Worm (Caenorhabditis elegans) whole organism, young adult: Measurements from ENCODE around the gene dars-2.

Experiments used
- B0261.1 ChIP-seq: sonication (generic microtip); optimal IDR thresholded peaks from 2 replicates; lab custom pipeline; 2016; ENCODE audit warnings: mild to moderate bottlenecking, missing genetic modification characterization, moderate library complexity, missing compliant biosample characterization
- B0336.3 ChIP-seq: fragments of 200-800 bp; sonication (Bioruptor generic); IDR thresholded peaks from 2 replicates; pipeline ENCODE4 v1.3.6; 2022; ENCODE audit warnings: missing genetic modification characterization, missing compliant biosample characterization
- C06A6.2 ChIP-seq: fragments of 200-800 bp; sonication (Bioruptor generic); conservative IDR thresholded peaks from 2 replicates; pipeline ENCODE4 v1.3.6; 2022; ENCODE audit warnings: missing genetic modification characterization, missing compliant biosample characterization
- C17E4.6 ChIP-seq: fragments of 200-800 bp; sonication (Bioruptor generic); IDR thresholded peaks from 2 replicates; pipeline ENCODE4 v1.3.6; 2022; ENCODE audit warnings: missing genetic modification reagents, missing genetic modification characterization, missing compliant biosample characterization
- F22D6.2 ChIP-seq: sonication (generic microtip); optimal IDR thresholded peaks from 2 replicates; lab custom pipeline; 2016; ENCODE audit warnings: mild to moderate bottlenecking, missing genetic modification characterization, missing compliant biosample characterization
- F23B12.7 ChIP-seq: sonication (generic microtip); optimal IDR thresholded peaks from 2 replicates; lab custom pipeline; 2017; ENCODE audit warnings: missing genetic modification characterization, mild to moderate bottlenecking, missing compliant biosample characterization, antibody characterized with exemption, moderate library complexity; ENCODE audit not compliant: insufficient read depth
- F33H1.4 ChIP-seq: fragments of 200-800 bp; sonication (Bioruptor generic); IDR thresholded peaks from 2 replicates; pipeline ENCODE4 v1.3.6; 2022; ENCODE audit warnings: missing genetic modification reagents, missing genetic modification characterization, missing compliant biosample characterization
- F37B4.10 ChIP-seq: fragments of 200-800 bp; sonication (Bioruptor generic); IDR thresholded peaks from 2 replicates; pipeline ENCODE4 v1.3.6; 2022; ENCODE audit warnings: missing genetic modification characterization, missing compliant biosample characterization
- F49E8.2 ChIP-seq: sonication (generic microtip); optimal IDR thresholded peaks from 3 replicates; lab custom pipeline; 2017; ENCODE audit warnings: missing genetic modification characterization, mild to moderate bottlenecking, missing compliant biosample characterization, antibody characterized with exemption, moderate library complexity; ENCODE audit not compliant: insufficient read depth
- F57A8.1 ChIP-seq: fragments of 200-800 bp; sonication (Bioruptor generic); optimal IDR thresholded peaks from 2 replicates; lab custom pipeline; 2018; ENCODE audit warnings: mild to moderate bottlenecking, missing genetic modification characterization, moderate library complexity, missing compliant biosample characterization
- K11D2.4 ChIP-seq: fragments of 200-800 bp; sonication (Bioruptor generic); IDR thresholded peaks from 2 replicates; pipeline ENCODE4 v1.3.6; 2022; ENCODE audit warnings: missing genetic modification reagents, missing genetic modification characterization, missing compliant biosample characterization
- T07F8.4 ChIP-seq: sonication (generic microtip); optimal IDR thresholded peaks from 2 replicates; lab custom pipeline; 2016; ENCODE audit warnings: mild to moderate bottlenecking, missing genetic modification characterization, moderate library complexity, missing compliant biosample characterization
- Y67H2A.10 ChIP-seq: fragments of 200-800 bp; sonication (Bioruptor generic); conservative IDR thresholded peaks from 2 replicates; pipeline ENCODE4 v1.3.6; 2022; ENCODE audit warnings: missing genetic modification reagents, missing genetic modification characterization, missing compliant biosample characterization
- akir-1 ChIP-seq: fragments of 200-800 bp; sonication (Bioruptor generic); optimal IDR thresholded peaks from 2 replicates; lab custom pipeline; 2018; ENCODE audit warnings: mild to moderate bottlenecking, missing genetic modification characterization, moderate library complexity, missing compliant biosample characterization
- attf-5 ChIP-seq: fragments of 200-800 bp; sonication (Bioruptor generic); optimal IDR thresholded peaks from 2 replicates; lab custom pipeline; 2018; ENCODE audit warnings: mild to moderate bottlenecking, missing genetic modification characterization, missing compliant biosample characterization
- bed-2 ChIP-seq: fragments of 200-800 bp; sonication (Bioruptor generic); IDR thresholded peaks from 2 replicates; pipeline ENCODE4 v1.3.6; 2022; ENCODE audit warnings: missing genetic modification reagents, missing genetic modification characterization, missing compliant biosample characterization
- cebp-1 ChIP-seq, 2 experiments: fragments of 200-800 bp in 1 of 2; sonication (Bioruptor generic) in 1 of 2; sonication (generic microtip) in 1 of 2; IDR thresholded peaks in 1 of 2; optimal IDR thresholded peaks in 1 of 2; 2 replicates each; pipeline versions ENCODE4 v1.3.6 to Lab custom; 2017 to 2022; ENCODE audit warnings: missing compliant biosample characterization in 2 of 2, missing genetic modification characterization in 2 of 2, mild to moderate bottlenecking in 1 of 2, missing genetic modification reagents in 1 of 2, moderate library complexity in 1 of 2
- ceh-27 ChIP-seq: fragments of 200-800 bp; sonication (Bioruptor generic); optimal IDR thresholded peaks from 2 replicates; lab custom pipeline; 2018; ENCODE audit warnings: mild to moderate bottlenecking, missing genetic modification characterization, moderate library complexity, missing compliant biosample characterization
- ceh-91 ChIP-seq: fragments of 200-800 bp; sonication (Bioruptor generic); IDR thresholded peaks from 2 replicates; pipeline ENCODE4 v1.3.6; 2022; ENCODE audit warnings: missing genetic modification reagents, missing genetic modification characterization, missing compliant biosample characterization
- die-1 ChIP-seq: sonication (generic microtip); optimal IDR thresholded peaks from 2 replicates; lab custom pipeline; 2016; ENCODE audit warnings: missing genotype, mild to moderate bottlenecking, missing genetic modification characterization, missing compliant biosample characterization
- dox-1 ChIP-seq: fragments of 200-800 bp; sonication (Bioruptor generic); IDR thresholded peaks from 2 replicates; pipeline ENCODE4 v1.3.6; 2022; ENCODE audit warnings: missing genetic modification reagents, missing genetic modification characterization, missing compliant biosample characterization
- dpl-1 ChIP-seq: fragments of 150-350 bp; optimal IDR thresholded peaks from 2 replicates; lab custom pipeline; 2014; ENCODE audit warnings: missing biosample characterization, missing genetic modification reagents, missing genetic modification characterization
- ekl-4 ChIP-seq: fragments of 200-800 bp; sonication (Bioruptor generic); IDR thresholded peaks from 2 replicates; pipeline ENCODE4 v1.3.6; 2022; ENCODE audit warnings: missing genetic modification reagents, missing genetic modification characterization, missing compliant biosample characterization
- him-1 ChIP-seq: sonication (generic microtip); optimal IDR thresholded peaks from 2 replicates; lab custom pipeline; 2016; ENCODE audit warnings: missing genotype, missing genetic modification reagents, missing genetic modification characterization, missing compliant biosample characterization
- lag-1 ChIP-seq: fragments of 200-800 bp; sonication (Bioruptor generic); IDR thresholded peaks from 2 replicates; pipeline ENCODE4 v1.3.6; 2022; ENCODE audit warnings: missing genetic modification reagents, missing genetic modification characterization, missing compliant biosample characterization
- lin-26 ChIP-seq: fragments of 200-800 bp; sonication (Bioruptor generic); IDR thresholded peaks from 2 replicates; pipeline ENCODE4 v1.3.6; 2022; ENCODE audit warnings: missing genetic modification reagents, missing genetic modification characterization, missing compliant biosample characterization
- lin-54 ChIP-seq: fragments of 200-800 bp; sonication (Bioruptor generic); optimal IDR thresholded peaks from 2 replicates; lab custom pipeline; 2018; ENCODE audit warnings: mild to moderate bottlenecking, missing genetic modification characterization, missing compliant biosample characterization
- lir-1 ChIP-seq: fragments of 200-800 bp; sonication (Bioruptor generic); conservative IDR thresholded peaks from 2 replicates; pipeline ENCODE4 v1.3.6; 2022; ENCODE audit warnings: missing genetic modification reagents, missing genetic modification characterization, missing compliant biosample characterization
- madf-3 ChIP-seq: fragments of 200-800 bp; sonication (Bioruptor generic); IDR thresholded peaks from 2 replicates; pipeline ENCODE4 v1.3.6; 2022; ENCODE audit warnings: missing genetic modification reagents, missing genetic modification characterization, missing compliant biosample characterization
- mel-28 ChIP-seq: sonication (generic microtip); optimal IDR thresholded peaks from 2 replicates; lab custom pipeline; 2016; ENCODE audit warnings: borderline replicate concordance, mild to moderate bottlenecking, missing genetic modification characterization, missing compliant biosample characterization
- mxl-1 ChIP-seq: sonication (generic microtip); optimal IDR thresholded peaks from 2 replicates; lab custom pipeline; 2016; ENCODE audit warnings: missing genetic modification characterization, missing compliant biosample characterization
- nhr-179 ChIP-seq: sonication (generic microtip); optimal IDR thresholded peaks from 2 replicates; lab custom pipeline; 2016; ENCODE audit warnings: mild to moderate bottlenecking, missing genetic modification characterization, missing compliant biosample characterization
- nhr-80 ChIP-seq: sonication (generic microtip); optimal IDR thresholded peaks from 2 replicates; lab custom pipeline; 2016; ENCODE audit warnings: missing genetic modification characterization, missing compliant biosample characterization
- rec-8 ChIP-seq, 2 experiments: sonication (generic microtip); optimal IDR thresholded peaks; 2 replicates each; lab custom pipeline; 2016; ENCODE audit warnings: mild to moderate bottlenecking in 2 of 2, missing genetic modification characterization in 2 of 2, missing genetic modification reagents in 2 of 2, missing genotype in 2 of 2, missing biosample characterization in 1 of 2, missing compliant biosample characterization in 1 of 2, moderate library complexity in 1 of 2
- repo-1 ChIP-seq: sonication (generic microtip); optimal IDR thresholded peaks from 2 replicates; lab custom pipeline; 2017; ENCODE audit warnings: mild to moderate bottlenecking, missing genetic modification characterization, missing compliant biosample characterization
- tbp1 ChIP-seq: fragments of 200-800 bp; sonication (Bioruptor generic); optimal IDR thresholded peaks from 2 replicates; lab custom pipeline; 2018; ENCODE audit warnings: mild to moderate bottlenecking, missing genetic modification characterization, missing compliant biosample characterization
- tbx-9 ChIP-seq: sonication (generic microtip); optimal IDR thresholded peaks from 2 replicates; lab custom pipeline; 2016; ENCODE audit warnings: borderline replicate concordance, missing genetic modification characterization, inconsistent platforms, missing compliant biosample characterization
- unc-130 ChIP-seq: sonication (generic microtip); optimal IDR thresholded peaks from 2 replicates; lab custom pipeline; 2016; ENCODE audit warnings: missing genetic modification reagents, missing genetic modification characterization, missing compliant biosample characterization
- zfh-2 ChIP-seq: fragments of 200-800 bp; sonication (Bioruptor generic); conservative IDR thresholded peaks from 2 replicates; pipeline ENCODE4 v1.3.6; 2022; ENCODE audit warnings: missing genetic modification reagents, missing genetic modification characterization, missing compliant biosample characterization
- ztf-25 ChIP-seq: fragments of 200-800 bp; sonication (Bioruptor generic); IDR thresholded peaks from 2 replicates; pipeline ENCODE4 v1.3.6; 2022; ENCODE audit warnings: missing genetic modification reagents, missing genetic modification characterization, missing compliant biosample characterization
- ztf-28 ChIP-seq: fragments of 200-800 bp; sonication (Bioruptor generic); IDR thresholded peaks from 2 replicates; pipeline ENCODE4 v1.3.6; 2022; ENCODE audit warnings: missing genetic modification reagents, missing genetic modification characterization, missing compliant biosample characterization
- ztf-6 ChIP-seq: fragments of 200-800 bp; sonication (Bioruptor generic); IDR thresholded peaks from 2 replicates; pipeline ENCODE4 v1.3.6; 2022; ENCODE audit warnings: missing genetic modification reagents, missing genetic modification characterization, missing compliant biosample characterization

dars-2 gene

ce11 chrV:12033841-12034240, 14.7 kb upstream of the dars-2 start:
- TF ChIP-seq F49E8.2 (no peak), unc-130 (GFP tag; lab: Kevin White, UChicago) (no peak), nhr-179 (tag; lab: Kevin White, UChicago) (no peak), C17E4.6 (GFP tag; lab: Robert Waterston, UW) (no peak), ceh-91 (GFP tag; lab: Robert Waterston, UW) (no peak), bed-2 (GFP tag; lab: Robert Waterston, UW) (no peak), T07F8.4 (tag; lab: Kevin White, UChicago) (no peak), zfh-2 (GFP tag; lab: Robert Waterston, UW) (no peak), lin-26 (no peak), dox-1 (no peak), B0336.3 (GFP tag; lab: Robert Waterston, UW) (no peak), cebp-1 (GFP tag; IDR thresholded peaks at IDR 0.05; lab: Robert Waterston, UW) (no peak), cebp-1 (tag; optimal IDR thresholded peaks at IDR 0.05; lab: Kevin White, UChicago) (no peak), tbx-9 (tag; lab: Kevin White, UChicago) (no peak), ztf-28 (no peak), die-1 (tag; lab: Kevin White, UChicago) (no peak), F33H1.4 (GFP tag; lab: Robert Waterston, UW) (no peak), repo-1 (tag; lab: Kevin White, UChicago) (no peak), B0261.1 (no peak), F37B4.10 (no peak)
- TF ChIP-seq, all 124 proteins: peak for 0

DNA sequence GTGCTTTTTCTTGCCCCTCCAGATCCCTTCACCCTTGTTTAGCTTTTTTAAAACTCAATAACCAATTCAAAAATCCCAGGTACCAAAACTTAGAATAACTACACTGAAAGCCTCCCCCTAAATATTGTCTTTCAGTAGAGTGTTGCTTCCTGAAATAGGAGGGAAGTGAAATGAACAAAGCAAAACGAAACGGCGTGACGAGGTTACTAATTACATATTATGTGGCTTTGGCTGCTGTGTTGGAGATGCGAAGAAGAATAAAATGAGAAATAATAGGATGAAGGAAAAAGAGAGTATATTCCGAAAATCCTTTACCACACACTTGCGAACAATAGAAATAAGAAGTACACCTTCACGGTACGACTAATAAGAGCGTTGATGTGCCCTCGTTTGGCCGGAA, 12.4 kb upstream of the dars-2 start:
- no peak for TF ChIP-seq dpl-1 (GFP tag; lab: Kevin White, UChicago)
- no peak for TF ChIP-seq lin-26
- peak; percentile 44; the same call in 1 of the 2 replicates for TF ChIP-seq madf-3 (GFP tag; lab: Robert Waterston, UW)

ce11 chrV:12037889-12038288, 10.7 kb upstream of the dars-2 start:
- TF ChIP-seq lin-54 (GFP tag; lab: Kevin White, UChicago) (no peak), lin-26 (no peak), F23B12.7 (tag; lab: Kevin White, UChicago) (no peak), mxl-1 (tag; lab: Kevin White, UChicago) (no peak), lag-1 (GFP tag; lab: Robert Waterston, UW) (no peak), tbp1 (GFP tag; lab: Kevin White, UChicago) (no peak), Y67H2A.10 (GFP tag; lab: Robert Waterston, UW) (no peak), ceh-27 (GFP tag; lab: Kevin White, UChicago) (no peak), rec-8 (tag; optimal IDR thresholded peaks at IDR 0.05; lab: Kevin White, UChicago) (no peak), akir-1 (GFP tag; lab: Kevin White, UChicago) (no peak), tbx-9 (tag; lab: Kevin White, UChicago) (no peak), ztf-6 (GFP tag; lab: Robert Waterston, UW) (no peak), F49E8.2 (no peak)

- no peak for TF ChIP-seq F57A8.1 (GFP tag; lab: Kevin White, UChicago)
- TF ChIP-seq F22D6.2 (tag; lab: Kevin White, UChicago), result no peak
- TF ChIP-seq K11D2.4 (GFP tag; lab: Robert Waterston, UW), result no peak
- TF ChIP-seq ztf-25 (GFP tag; lab: Robert Waterston, UW), result no peak
- TF ChIP-seq tbp1 (GFP tag; lab: Kevin White, UChicago), result no peak
- no peak for TF ChIP-seq nhr-80 (tag; lab: Kevin White, UChicago)
- no peak for TF ChIP-seq him-1 (tag; lab: Kevin White, UChicago)
- TF ChIP-seq ztf-6 (GFP tag; lab: Robert Waterston, UW), result no peak
- TF ChIP-seq attf-5 (GFP tag; lab: Kevin White, UChicago), result no peak
- no peak for TF ChIP-seq B0336.3 (GFP tag; lab: Robert Waterston, UW)
- TF ChIP-seq lir-1 (GFP tag; lab: Robert Waterston, UW), result no peak
- TF ChIP-seq mel-28 (tag; lab: Kevin White, UChicago), result no peak
- no peak for TF ChIP-seq ekl-4 (GFP tag; lab: Robert Waterston, UW)
- no peak for TF ChIP-seq C06A6.2
Measured at ce11 chrV:12038317-12038716, 10.2 kb upstream of the dars-2 start.
